Fruit fly (Drosophila melanogaster) whole organism, prepupa: ENCODE data around the gene CG34338.
A peak's percentile ranks its signal among the peaks of the same experiment; 100 is the strongest.

ENCODE experiments used
- CG10631 ChIP-seq: fragments of 200-800 bp; sonication (Bioruptor generic); optimal IDR thresholded peaks from 2 replicates; lab custom pipeline; 2016; ENCODE audit warnings: missing biosample characterization, missing genetic modification characterization
- CG1621 ChIP-seq: fragments of 200-800 bp; sonication (Bioruptor generic); optimal IDR thresholded peaks from 3 replicates; lab custom pipeline; 2018; ENCODE audit warnings: missing biosample characterization, mild to moderate bottlenecking, missing genetic modification characterization
- CG16779 ChIP-seq: fragments of 200-800 bp; sonication (Bioruptor generic); optimal IDR thresholded peaks from 3 replicates; lab custom pipeline; 2017; ENCODE audit warnings: missing biosample characterization, mild to moderate bottlenecking, missing genetic modification characterization
- CG3919 ChIP-seq: fragments of 200-800 bp; sonication (Bioruptor generic); optimal IDR thresholded peaks from 3 replicates; lab custom pipeline; 2016; ENCODE audit warnings: missing biosample characterization, missing genetic modification characterization
- CG8119 ChIP-seq: fragments of 200-800 bp; sonication (Bioruptor generic); IDR thresholded peaks from 3 replicates; pipeline ENCODE4 v1.3.6; 2022; ENCODE audit warnings: missing biosample characterization, missing genetic modification characterization
- Hr39 ChIP-seq: fragments of 200-800 bp; sonication (Bioruptor generic); optimal IDR thresholded peaks from 2 replicates; lab custom pipeline; 2016; ENCODE audit warnings: missing biosample characterization, missing genetic modification characterization
- Sox102F ChIP-seq: fragments of 200-800 bp; sonication (Bioruptor generic); optimal IDR thresholded peaks from 2 replicates; lab custom pipeline; 2016; ENCODE audit warnings: missing biosample characterization, mild to moderate bottlenecking, missing genetic modification characterization
- achi ChIP-seq: fragments of 200-800 bp; sonication (Bioruptor generic); optimal IDR thresholded peaks from 3 replicates; lab custom pipeline; 2016; ENCODE audit warnings: missing biosample characterization, missing genetic modification characterization
- esn ChIP-seq: fragments of 200-800 bp; sonication (Bioruptor generic); optimal IDR thresholded peaks from 2 replicates; lab custom pipeline; 2016; ENCODE audit warnings: missing biosample characterization, mild to moderate bottlenecking, missing genetic modification characterization, moderate library complexity
- fd59A ChIP-seq: fragments of 200-800 bp; sonication (Bioruptor generic); optimal IDR thresholded peaks from 2 replicates; lab custom pipeline; 2017; ENCODE audit warnings: missing biosample characterization, mild to moderate bottlenecking, missing genetic modification characterization, missing genetic modification reagents
- salr ChIP-seq, 2 experiments: fragments of 200-800 bp; sonication (Bioruptor generic); optimal IDR thresholded peaks; 3 replicates each; lab custom pipeline; 2016 to 2018; ENCODE audit warnings: missing biosample characterization in 2 of 2, missing genetic modification characterization in 2 of 2, mild to moderate bottlenecking in 1 of 2
- svp ChIP-seq: fragments of 200-800 bp; sonication (Bioruptor generic); peaks from one replicate; lab custom pipeline; 2016; ENCODE audit warnings: missing biosample characterization, missing genetic modification characterization
- topi ChIP-seq: fragments of 200-800 bp; sonication (Bioruptor generic); optimal IDR thresholded peaks from 3 replicates; lab custom pipeline; 2016; ENCODE audit warnings: missing biosample characterization, missing genetic modification characterization

- TF ChIP-seq achi (GFP tag; lab: Kevin White, UChicago), result no peak
- TF ChIP-seq topi, result no peak
- peak; percentile 37 for TF ChIP-seq Hr39
- no peak for TF ChIP-seq CG16779 (tag; lab: Kevin White, UChicago)
- peak; percentile 77 for TF ChIP-seq svp
- TF ChIP-seq CG8119 (GFP tag; lab: Robert Waterston, UW), result no peak; the same call in 2 of the 3 replicates
- TF ChIP-seq esn, result peak; percentile 63
- no peak for TF ChIP-seq CG3919 (GFP tag; lab: Kevin White, UChicago)
- no peak for TF ChIP-seq Sox102F (GFP tag; lab: Kevin White, UChicago)
- TF ChIP-seq salr (GFP tag; optimal IDR thresholded peaks at IDR 0.05; lab: Kevin White, UChicago), result no peak
- TF ChIP-seq fd59A (GFP tag; lab: Kevin White, UChicago), result no peak
- TF ChIP-seq CG10631 (GFP tag; lab: Kevin White, UChicago), result peak; percentile 71
- TF ChIP-seq CG1621 (tag; lab: Kevin White, UChicago), result no peak
Measured at dm6 chrX:7728251-7729164, 40.0 kb upstream of the CG34338 start, which contains the start of the genes NELF-B and CG12155.
